Worm (Caenorhabditis elegans) whole organism, L4 larva: ENCODE results near the gene eelo-1.

Experiments
- mep-1 ChIP-seq: fragments of 150-350 bp; sonication (generic microtip); optimal IDR thresholded peaks from 3 replicates; lab custom pipeline; 2014; ENCODE audit warnings: missing biosample characterization, missing genetic modification characterization
- skn-1 ChIP-seq: fragments of 150-350 bp; optimal IDR thresholded peaks from 2 replicates; lab custom pipeline; 2014; ENCODE audit warnings: missing biosample characterization, missing genetic modification characterization

- TF ChIP-seq skn-1 (tag; lab: Kevin White, UChicago) (no peak), mep-1 (tag; lab: Kevin White, UChicago) (no peak)
Measured at ce11 chrIII:1570006-1570405, 11.7 kb upstream of the eelo-1 start, which contains the start of gene rep-1.
